Fruit fly (Drosophila melanogaster) whole organism: ENCODE measurements around the gene PolrMT.

Experiments
- CG8478 ChIP-seq: fragments of >200 bp; optimal IDR thresholded peaks from 2 replicates; lab custom pipeline; 2018; ENCODE audit warnings: inconsistent platforms
- Dll ChIP-seq: fragments of >200 bp; optimal IDR thresholded peaks from 2 replicates; lab custom pipeline; 2017
- EcR ChIP-seq, 2 experiments: fragments of >200 bp; optimal IDR thresholded peaks; 2 replicates each; lab custom pipeline; 2017; ENCODE audit warnings: missing biosample characterization in 2 of 2, missing genetic modification characterization in 2 of 2, missing genetic modification reagents in 2 of 2
- pan ChIP-seq: fragments of >200 bp; optimal IDR thresholded peaks from 2 replicates; lab custom pipeline; 2017
- psq ChIP-seq: fragments of >200 bp; optimal IDR thresholded peaks from 2 replicates; lab custom pipeline; 2017
- usp ChIP-seq: fragments of >200 bp; optimal IDR thresholded peaks from 2 replicates; lab custom pipeline; 2017; ENCODE audit warnings: missing biosample characterization, missing genetic modification characterization, mixed read lengths

DNA sequence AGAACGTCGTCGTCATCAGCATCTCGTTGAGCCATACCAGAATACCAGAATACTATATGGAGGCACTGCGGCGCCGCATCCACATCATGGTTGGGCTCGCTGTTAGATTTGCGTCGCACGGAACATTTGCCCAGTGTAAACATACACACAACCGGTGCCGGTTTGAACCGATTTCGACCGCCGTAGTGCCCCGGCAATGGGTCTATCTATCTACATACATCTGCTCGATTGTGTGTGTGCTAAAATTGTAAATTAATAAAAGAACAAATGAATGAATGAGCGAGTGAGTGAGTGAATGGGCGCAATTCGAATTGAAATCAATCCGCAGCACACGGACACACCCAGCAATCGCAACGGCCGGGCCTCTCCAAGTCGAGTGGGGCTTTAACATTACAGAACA, 17.3 kb upstream of the PolrMT start:
- no peak for TF ChIP-seq usp (GFP tag; lab: Kevin White, UChicago)
- TF ChIP-seq Dll (lab: Kevin White, UChicago): no peak
- no peak for TF ChIP-seq psq
- no peak for TF ChIP-seq EcR (GFP tag; optimal IDR thresholded peaks at IDR 0.05; lab: Kevin White, UChicago)
- TF ChIP-seq CG8478: no peak
- no peak for TF ChIP-seq pan (lab: Kevin White, UChicago)
